Fruit fly (Drosophila melanogaster): ENCODE measurements around the gene Jon66Cii.

Jon66Cii gene

DNA sequence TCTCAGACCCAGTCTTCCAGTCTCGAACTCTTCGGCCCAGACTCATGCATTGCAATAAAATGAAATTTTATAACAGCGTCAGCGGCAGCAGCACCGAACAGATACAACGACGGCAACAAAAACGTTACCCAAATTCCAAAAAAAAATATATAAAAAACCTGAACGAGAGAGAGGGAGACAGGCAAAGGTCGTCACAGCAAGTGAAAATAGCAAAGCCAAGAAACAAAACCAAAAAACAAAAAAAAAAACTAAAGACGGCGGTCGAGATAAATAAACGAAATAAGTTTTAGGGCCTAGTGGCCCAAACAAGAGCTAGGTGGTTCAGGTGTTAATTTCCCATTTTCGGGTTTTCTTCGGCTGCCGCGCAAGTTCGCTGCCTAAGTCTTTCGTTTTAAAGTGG, 19.3 kb downstream of the Jon66Cii start:
- TF ChIP-seq psq (optimal IDR thresholded peaks at IDR 0.05) (no peak), ttk (optimal IDR thresholded peaks at IDR 0.05) (no peak), h (optimal IDR thresholded peaks at IDR 0.05) (no peak), insv (optimal IDR thresholded peaks at IDR 0.05) (no peak), Sin3A (optimal IDR thresholded peaks at IDR 0.05) (no peak), Myc (optimal IDR thresholded peaks at IDR 0.05) (no peak)

- TF ChIP-seq Myc (optimal IDR thresholded peaks at IDR 0.05) = no peak
- no peak for TF ChIP-seq psq (optimal IDR thresholded peaks at IDR 0.05)
- no peak for TF ChIP-seq h (optimal IDR thresholded peaks at IDR 0.05)
Observed at dm6 chr3L:8372035-8372434, 21.4 kb downstream of the Jon66Cii start, which contains the start of gene ImpE1. TSS of gene ImpE1 (plus strand) at chr3L:8372405.

DNA sequence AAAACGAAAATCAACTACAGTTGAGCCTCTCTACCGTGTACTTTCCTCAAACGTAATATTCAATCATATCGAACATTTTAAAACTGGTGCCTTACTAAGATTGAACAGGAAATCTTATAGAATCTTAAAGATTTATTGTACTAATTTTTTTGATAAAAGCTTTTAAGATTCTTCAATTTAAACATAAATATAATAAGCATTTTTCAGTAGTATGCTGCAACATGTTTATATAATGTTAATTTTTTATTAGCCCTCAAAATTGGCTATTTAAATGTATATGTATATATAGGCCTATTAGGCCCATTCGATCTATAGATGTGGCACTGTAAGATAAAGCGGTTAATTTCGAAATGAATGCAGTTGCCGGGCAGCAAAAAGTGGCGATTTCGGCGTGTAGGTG, 21.9 kb downstream of the Jon66Cii start:
- TF ChIP-seq h (optimal IDR thresholded peaks at IDR 0.05) = no peak
- no peak for TF ChIP-seq Sin3A (optimal IDR thresholded peaks at IDR 0.05)
- no peak for TF ChIP-seq Myc (optimal IDR thresholded peaks at IDR 0.05)
- no peak for TF ChIP-seq psq (optimal IDR thresholded peaks at IDR 0.05)
- TF ChIP-seq insv (optimal IDR thresholded peaks at IDR 0.05) = no peak
- no peak for TF ChIP-seq ttk (optimal IDR thresholded peaks at IDR 0.05)

dm6 chr3L:8370922-8371321, 22.5 kb downstream of the Jon66Cii start:
- TF ChIP-seq Sin3A (optimal IDR thresholded peaks at IDR 0.05) = no peak
- no peak for TF ChIP-seq psq (optimal IDR thresholded peaks at IDR 0.05)
- no peak for TF ChIP-seq insv (optimal IDR thresholded peaks at IDR 0.05)
- no peak for TF ChIP-seq Myc (optimal IDR thresholded peaks at IDR 0.05)
- no peak for TF ChIP-seq ttk (optimal IDR thresholded peaks at IDR 0.05)
- no peak for TF ChIP-seq h (optimal IDR thresholded peaks at IDR 0.05)

DNA sequence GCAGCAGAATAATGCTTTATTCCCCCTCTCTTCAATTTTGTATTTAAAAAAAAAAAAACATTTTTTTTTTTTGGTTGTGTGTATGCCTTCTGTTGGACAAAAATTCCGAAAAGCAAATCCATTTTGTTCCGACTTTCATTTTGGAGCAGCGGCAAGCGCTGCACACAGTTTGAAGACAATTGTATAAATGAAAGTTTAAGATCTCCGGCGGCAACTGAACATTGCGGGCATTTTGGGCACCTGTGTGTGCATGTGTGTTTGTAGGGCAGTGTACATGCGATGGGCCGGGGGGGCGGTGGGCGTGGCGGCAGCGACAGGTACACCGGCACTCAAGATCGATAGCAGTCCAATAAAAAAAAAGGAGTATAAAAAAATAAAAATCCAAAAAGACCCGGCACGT, 24.0 kb downstream of the Jon66Cii start:
- TF ChIP-seq h (optimal IDR thresholded peaks at IDR 0.05) (no peak), Myc (optimal IDR thresholded peaks at IDR 0.05) (no peak), insv (optimal IDR thresholded peaks at IDR 0.05) (no peak)

DNA sequence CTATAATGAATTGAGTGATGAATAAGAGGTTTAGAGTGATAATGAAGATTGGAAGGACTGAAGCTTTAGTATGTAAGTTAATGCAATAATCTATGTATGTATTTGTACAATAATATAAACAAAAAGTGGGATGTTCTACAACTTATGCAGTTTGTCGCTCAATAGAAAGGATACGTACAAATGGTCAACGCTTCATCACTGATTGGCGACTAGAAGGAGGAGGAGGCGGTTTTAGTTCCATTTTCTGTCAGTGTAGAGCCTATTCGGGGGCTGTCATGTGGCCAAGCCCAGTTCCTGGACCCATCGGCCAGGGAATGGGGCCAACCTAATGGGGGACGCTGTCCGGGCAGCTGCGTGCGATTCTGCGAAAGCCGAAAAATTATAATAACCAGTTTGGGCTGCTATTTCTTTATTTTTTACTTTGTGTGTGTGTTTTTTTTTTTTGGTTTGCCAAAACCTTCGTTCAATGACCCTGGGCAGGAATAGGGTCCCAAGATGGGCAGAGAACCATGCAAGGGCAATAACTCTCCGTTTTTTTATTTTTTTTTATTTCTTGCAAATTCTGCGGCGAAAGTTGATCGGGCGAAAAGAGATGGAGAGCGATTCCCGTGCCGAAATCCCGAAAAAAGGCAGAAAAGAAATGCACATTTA, 24.6 kb downstream of the Jon66Cii start:
- TF ChIP-seq psq (optimal IDR thresholded peaks at IDR 0.05) (no peak), Sin3A (optimal IDR thresholded peaks at IDR 0.05) (no peak), Myc (optimal IDR thresholded peaks at IDR 0.05) (no peak), ttk (optimal IDR thresholded peaks at IDR 0.05) (no peak)

DNA sequence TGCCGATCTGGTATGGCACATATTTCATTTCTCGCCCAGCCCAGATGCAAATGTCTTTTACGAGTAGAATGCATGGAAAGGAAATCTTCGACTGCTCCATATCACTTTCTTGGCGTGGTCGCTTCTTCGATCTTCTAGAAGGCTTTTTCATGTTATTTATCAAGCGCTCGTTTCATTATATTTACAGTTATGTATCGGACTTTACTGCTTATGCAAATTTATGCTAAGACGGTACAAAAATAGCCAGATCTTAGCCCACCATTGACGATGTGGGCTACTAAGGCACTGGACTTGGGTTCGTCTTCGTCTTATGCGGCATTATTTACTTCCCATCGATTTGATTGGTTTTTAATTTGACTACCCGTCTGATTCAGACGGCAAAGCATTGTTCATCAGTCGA, 30.2 kb downstream of the Jon66Cii start:
- no peak for TF ChIP-seq insv (optimal IDR thresholded peaks at IDR 0.05)
- TF ChIP-seq h (optimal IDR thresholded peaks at IDR 0.05) = no peak
- TF ChIP-seq Myc (optimal IDR thresholded peaks at IDR 0.05) = no peak
- TF ChIP-seq ttk (optimal IDR thresholded peaks at IDR 0.05) = no peak

- TF ChIP-seq Sin3A (optimal IDR thresholded peaks at IDR 0.05) = no peak
- TF ChIP-seq h (optimal IDR thresholded peaks at IDR 0.05) = no peak
- no peak for TF ChIP-seq ttk (optimal IDR thresholded peaks at IDR 0.05)
- TF ChIP-seq Myc (optimal IDR thresholded peaks at IDR 0.05) = no peak
- no peak for TF ChIP-seq insv (optimal IDR thresholded peaks at IDR 0.05)
- TF ChIP-seq psq (optimal IDR thresholded peaks at IDR 0.05) = no peak
Observed at dm6 chr3L:8360643-8361110, 32.8 kb downstream of the Jon66Cii start, which contains the start of gene Idh. TSS of gene Idh (minus strand) at chr3L:8360906.

- TF ChIP-seq Myc (optimal IDR thresholded peaks at IDR 0.05) (no peak), psq (optimal IDR thresholded peaks at IDR 0.05) (no peak), h (optimal IDR thresholded peaks at IDR 0.05) (no peak), ttk (optimal IDR thresholded peaks at IDR 0.05) (no peak), Sin3A (optimal IDR thresholded peaks at IDR 0.05) (no peak), insv (optimal IDR thresholded peaks at IDR 0.05) (no peak)
Observed at dm6 chr3L:8360063-8360642, 33.3 kb downstream of the Jon66Cii start.

dm6 chr3L:8358776-8359455, 34.5 kb downstream of the Jon66Cii start:
- TF ChIP-seq psq (optimal IDR thresholded peaks at IDR 0.05) (no peak), ttk (optimal IDR thresholded peaks at IDR 0.05) (no peak), Sin3A (optimal IDR thresholded peaks at IDR 0.05) (no peak), insv (optimal IDR thresholded peaks at IDR 0.05) (no peak), Myc (optimal IDR thresholded peaks at IDR 0.05) (no peak)

DNA sequence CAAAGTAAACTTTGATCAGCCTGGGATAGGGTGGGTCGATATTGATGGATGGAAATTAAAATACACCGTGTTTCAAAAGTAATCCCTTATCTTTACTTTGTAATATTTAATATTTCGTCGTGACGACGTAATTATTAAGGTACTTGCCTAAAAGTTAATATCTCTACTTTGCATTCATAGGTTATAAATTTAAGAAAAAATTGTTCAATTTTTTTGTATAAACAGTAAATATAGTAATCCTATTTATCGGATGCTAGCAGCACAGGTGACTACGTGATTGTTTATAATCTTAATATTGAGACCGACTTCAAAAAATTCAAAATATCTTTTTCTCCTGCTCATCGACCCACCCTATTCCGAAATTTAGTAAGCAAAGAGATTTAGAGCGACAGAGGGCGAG, 35.3 kb downstream of the Jon66Cii start:
- TF ChIP-seq psq (optimal IDR thresholded peaks at IDR 0.05) (no peak), insv (optimal IDR thresholded peaks at IDR 0.05) (no peak)

- no peak for TF ChIP-seq Sin3A (optimal IDR thresholded peaks at IDR 0.05)
- no peak for TF ChIP-seq Myc (optimal IDR thresholded peaks at IDR 0.05)
- no peak for TF ChIP-seq h (optimal IDR thresholded peaks at IDR 0.05)
- TF ChIP-seq ttk (optimal IDR thresholded peaks at IDR 0.05) = no peak
- no peak for TF ChIP-seq psq (optimal IDR thresholded peaks at IDR 0.05)
- TF ChIP-seq insv (optimal IDR thresholded peaks at IDR 0.05) = no peak
Observed at dm6 chr3L:8356196-8356595, 37.3 kb downstream of the Jon66Cii start, which contains the start of gene Culd. TSS of gene Culd (minus strand) at chr3L:8356296.

- no peak for TF ChIP-seq h (optimal IDR thresholded peaks at IDR 0.05)
- TF ChIP-seq ttk (optimal IDR thresholded peaks at IDR 0.05) = no peak
- no peak for TF ChIP-seq psq (optimal IDR thresholded peaks at IDR 0.05)
- TF ChIP-seq Myc (optimal IDR thresholded peaks at IDR 0.05) = no peak
Observed at dm6 chr3L:8347346-8347745, 46.1 kb downstream of the Jon66Cii start.
